Fruit fly (Drosophila melanogaster) whole organism, embryonic: ENCODE results near the gene Rabex-5.

ENCODE experiments used
- Bgb ChIP-seq: fragments of 200-800 bp; sonication (Bioruptor generic); IDR thresholded peaks from 2 replicates; pipeline ENCODE4 v1.3.6; 2022; ENCODE audit warnings: missing biosample characterization, missing genetic modification characterization; ENCODE audit not compliant: partially characterized antibody
- Blimp-1 ChIP-seq: fragments of 200-800 bp; sonication (Bioruptor generic); optimal IDR thresholded peaks from 3 replicates; lab custom pipeline; 2018; ENCODE audit warnings: missing biosample characterization, missing genetic modification characterization, mild to moderate bottlenecking, moderate library complexity, missing genetic modification reagents
- CG10209 ChIP-seq: fragments of 200-800 bp; sonication (Bioruptor generic); optimal IDR thresholded peaks from 3 replicates; lab custom pipeline; 2017; ENCODE audit warnings: missing biosample characterization, mild to moderate bottlenecking, missing genetic modification characterization, missing genetic modification reagents
- CG10267 ChIP-seq: fragments of 200-800 bp; sonication (Bioruptor generic); optimal IDR thresholded peaks from 2 replicates; lab custom pipeline; 2018; ENCODE audit warnings: missing biosample characterization, mild to moderate bottlenecking, missing genetic modification characterization, moderate library complexity
- CG11398 ChIP-seq: fragments of 200-800 bp; sonication (Bioruptor generic); optimal IDR thresholded peaks from 2 replicates; lab custom pipeline; 2016; ENCODE audit warnings: missing biosample characterization, missing genetic modification characterization
- CG12391 ChIP-seq: fragments of 200-800 bp; sonication (Bioruptor generic); optimal IDR thresholded peaks from 3 replicates; lab custom pipeline; 2018; ENCODE audit warnings: missing biosample characterization, mild to moderate bottlenecking, missing genetic modification characterization, moderate library complexity
- CG13123 ChIP-seq: fragments of 200-800 bp; sonication (Bioruptor generic); optimal IDR thresholded peaks from 2 replicates; lab custom pipeline; 2016; ENCODE audit warnings: missing biosample characterization, missing genetic modification characterization
- CG13624 ChIP-seq: fragments of 200-800 bp; sonication (Bioruptor generic); optimal IDR thresholded peaks from 2 replicates; lab custom pipeline; 2016; ENCODE audit warnings: missing biosample characterization, missing genetic modification characterization
- CG14667 ChIP-seq: fragments of 200-800 bp; sonication (Bioruptor generic); IDR thresholded peaks from 2 replicates; pipeline ENCODE4 v1.3.6; 2022; ENCODE audit warnings: missing biosample characterization, missing genetic modification characterization
- CG14710 ChIP-seq: fragments of 200-800 bp; sonication (Bioruptor generic); optimal IDR thresholded peaks from 3 replicates; lab custom pipeline; 2019; ENCODE audit warnings: missing biosample characterization, mild to moderate bottlenecking, missing genetic modification characterization, moderate library complexity
- CG14860 ChIP-seq: fragments of 200-800 bp; sonication (Bioruptor generic); IDR thresholded peaks from 3 replicates; pipeline ENCODE4 v1.3.6; 2022; ENCODE audit warnings: missing biosample characterization, missing genetic modification characterization; ENCODE audit not compliant: partially characterized antibody
- CG17829 ChIP-seq: fragments of 200-800 bp; optimal IDR thresholded peaks from 2 replicates; lab custom pipeline; 2019; ENCODE audit warnings: missing biosample characterization, mild to moderate bottlenecking, missing genetic modification characterization, moderate library complexity
- CG18262 ChIP-seq: fragments of 200-800 bp; optimal IDR thresholded peaks from 3 replicates; lab custom pipeline; 2019; ENCODE audit warnings: missing biosample characterization, mild to moderate bottlenecking, missing genetic modification characterization, moderate library complexity
- CG1832 ChIP-seq: fragments of 200-800 bp; sonication (Bioruptor generic); optimal IDR thresholded peaks from 2 replicates; lab custom pipeline; 2017; ENCODE audit warnings: missing biosample characterization, mild to moderate bottlenecking, missing genetic modification characterization, inconsistent platforms
- CG2116 ChIP-seq: fragments of 200-800 bp; sonication (Bioruptor generic); optimal IDR thresholded peaks from 3 replicates; lab custom pipeline; 2018; ENCODE audit warnings: missing biosample characterization, mild to moderate bottlenecking, missing genetic modification characterization
- CG30403 ChIP-seq: fragments of 200-800 bp; sonication (Bioruptor generic); optimal IDR thresholded peaks from 3 replicates; lab custom pipeline; 2016; ENCODE audit warnings: missing biosample characterization, missing genetic modification characterization
- CG4424 ChIP-seq: fragments of 200-800 bp; sonication (Bioruptor generic); optimal IDR thresholded peaks from 3 replicates; lab custom pipeline; 2016; ENCODE audit warnings: missing biosample characterization, missing genetic modification characterization
- CG5953 ChIP-seq: fragments of 200-800 bp; sonication (Bioruptor generic); IDR thresholded peaks from 2 replicates; pipeline ENCODE4 v1.3.6; 2022; ENCODE audit warnings: missing biosample characterization, missing genetic modification characterization
- CG6175 ChIP-seq: fragments of 200-800 bp; sonication (Bioruptor generic); IDR thresholded peaks from 3 replicates; pipeline ENCODE4 v1.3.6; 2022; ENCODE audit warnings: missing biosample characterization, missing genetic modification characterization
- CG6272 ChIP-seq: fragments of 200-800 bp; sonication (Bioruptor generic); IDR thresholded peaks from 2 replicates; pipeline ENCODE4 v1.3.6; 2022; ENCODE audit warnings: missing biosample characterization, missing genetic modification characterization
- CG6683 ChIP-seq: fragments of 200-800 bp; sonication (Bioruptor generic); optimal IDR thresholded peaks from 2 replicates; lab custom pipeline; 2017; ENCODE audit warnings: missing biosample characterization, mild to moderate bottlenecking, missing genetic modification characterization, missing genetic modification reagents
- CG7987 ChIP-seq: fragments of 200-800 bp; sonication (Bioruptor generic); optimal IDR thresholded peaks from 2 replicates; lab custom pipeline; 2018; ENCODE audit warnings: missing biosample characterization, mild to moderate bottlenecking, missing genetic modification characterization, moderate library complexity
- CG8290 ChIP-seq, 3 experiments: fragments of 200-800 bp; sonication (Bioruptor generic); optimal IDR thresholded peaks; 2 replicates each; lab custom pipeline; 2016 to 2019; ENCODE audit warnings: missing biosample characterization in 3 of 3, missing genetic modification characterization in 3 of 3, mild to moderate bottlenecking in 2 of 3, moderate library complexity in 1 of 3
- CG9437 ChIP-seq: fragments of 200-800 bp; sonication (Bioruptor generic); optimal IDR thresholded peaks from 2 replicates; lab custom pipeline; 2018; ENCODE audit warnings: missing biosample characterization, mild to moderate bottlenecking, missing genetic modification characterization
- CoRest ChIP-seq: fragments of 200-800 bp; sonication (Bioruptor generic); optimal IDR thresholded peaks from 3 replicates; lab custom pipeline; 2018; ENCODE audit warnings: missing biosample characterization, mild to moderate bottlenecking, missing genetic modification characterization, moderate library complexity
- Dad ChIP-seq: fragments of 200-800 bp; sonication (Bioruptor generic); optimal IDR thresholded peaks from 3 replicates; lab custom pipeline; 2016; ENCODE audit warnings: missing biosample characterization, missing genetic modification characterization
- Eip74EF ChIP-seq, 2 experiments: fragments of 200-800 bp in 1 of 2; fragments of >200 bp in 1 of 2; sonication (Bioruptor generic) in 1 of 2; optimal IDR thresholded peaks; 2 replicates each; lab custom pipeline; 2017 to 2019; ENCODE audit warnings: missing biosample characterization in 2 of 2, missing genetic modification characterization in 2 of 2, mild to moderate bottlenecking in 1 of 2, moderate library complexity in 1 of 2
- Elba2 ChIP-seq: fragments of 200-800 bp; sonication (Bioruptor generic); optimal IDR thresholded peaks from 3 replicates; lab custom pipeline; 2016; ENCODE audit warnings: missing biosample characterization, missing genetic modification characterization
- HmgD ChIP-seq: fragments of 200-800 bp; sonication (Bioruptor generic); optimal IDR thresholded peaks from 3 replicates; lab custom pipeline; 2016; ENCODE audit warnings: missing biosample characterization, missing genetic modification characterization
- Hmr ChIP-seq: fragments of 200-800 bp; sonication (Bioruptor generic); optimal IDR thresholded peaks from 3 replicates; lab custom pipeline; 2017; ENCODE audit warnings: mild to moderate bottlenecking, missing biosample characterization, missing genetic modification reagents, missing genetic modification characterization
- Lpt ChIP-seq: fragments of >200 bp; optimal IDR thresholded peaks from 2 replicates; lab custom pipeline; 2018; ENCODE audit warnings: missing biosample characterization, missing genetic modification characterization
- Meics ChIP-seq: fragments of 200-800 bp; sonication (Bioruptor generic); optimal IDR thresholded peaks from 2 replicates; lab custom pipeline; 2017; ENCODE audit warnings: missing biosample characterization, mild to moderate bottlenecking, missing genetic modification characterization
- Sry-δ ChIP-seq: fragments of 200-800 bp; sonication (Bioruptor generic); optimal IDR thresholded peaks from 2 replicates; lab custom pipeline; 2016; ENCODE audit warnings: missing biosample characterization, missing genetic modification characterization
- Ssrp ChIP-seq: fragments of 200-800 bp; sonication (Bioruptor generic); optimal IDR thresholded peaks from 2 replicates; lab custom pipeline; 2018; ENCODE audit warnings: missing biosample characterization, mild to moderate bottlenecking, missing genetic modification characterization, moderate library complexity
- TFAM ChIP-seq: fragments of 200-800 bp; sonication (Bioruptor generic); optimal IDR thresholded peaks from 2 replicates; lab custom pipeline; 2017; ENCODE audit warnings: missing biosample characterization, missing genetic modification characterization, inconsistent platforms
- YL-1 ChIP-seq: fragments of 200-800 bp; sonication (Bioruptor generic); optimal IDR thresholded peaks from 3 replicates; lab custom pipeline; 2017; ENCODE audit warnings: missing biosample characterization, mild to moderate bottlenecking, missing genetic modification characterization
- btn ChIP-seq: fragments of 200-800 bp; sonication (Bioruptor generic); optimal IDR thresholded peaks from 2 replicates; lab custom pipeline; 2016; ENCODE audit warnings: missing biosample characterization, missing genetic modification characterization
- cad ChIP-seq: fragments of >200 bp; optimal IDR thresholded peaks from 2 replicates; lab custom pipeline; 2017; ENCODE audit warnings: missing biosample characterization, missing genetic modification characterization
- crol ChIP-seq: fragments of 200-800 bp; sonication (Bioruptor generic); IDR thresholded peaks from 2 replicates; pipeline ENCODE4 v1.3.6; 2022; ENCODE audit warnings: missing biosample characterization, missing genetic modification characterization
- danr ChIP-seq: fragments of 200-800 bp; sonication (Bioruptor generic); IDR thresholded peaks from 2 replicates; pipeline ENCODE4 v1.3.6; 2022; ENCODE audit warnings: missing biosample characterization, missing genetic modification characterization
- dmrt11E ChIP-seq: fragments of 200-800 bp; sonication (Bioruptor generic); optimal IDR thresholded peaks from 3 replicates; lab custom pipeline; 2018; ENCODE audit warnings: missing biosample characterization, mild to moderate bottlenecking, missing genetic modification characterization, moderate library complexity
- fd102C ChIP-seq: fragments of 200-800 bp; sonication (Bioruptor generic); optimal IDR thresholded peaks from 2 replicates; lab custom pipeline; 2018; ENCODE audit warnings: missing biosample characterization, mild to moderate bottlenecking, missing genetic modification characterization, moderate library complexity
- grn ChIP-seq: fragments of 200-800 bp; sonication (Bioruptor generic); optimal IDR thresholded peaks from 3 replicates; lab custom pipeline; 2017; ENCODE audit warnings: missing biosample characterization, missing genetic modification characterization
- p53 ChIP-seq: fragments of 200-800 bp; sonication (Bioruptor generic); optimal IDR thresholded peaks from 2 replicates; lab custom pipeline; 2016; ENCODE audit warnings: missing biosample characterization, missing genetic modification characterization
- pan ChIP-seq, 4 experiments: fragments of >200 bp in 3 of 4; fragments of 200-800 bp in 1 of 4; sonication (Bioruptor generic) in 1 of 4; optimal IDR thresholded peaks in 3 of 4; IDR thresholded peaks in 1 of 4; 2 replicates each; pipeline versions ENCODE4 v1.3.6 to Lab custom; 2017 to 2022; ENCODE audit warnings: missing biosample characterization in 2 of 4, missing genetic modification characterization in 2 of 4, mixed read lengths in 1 of 4
- peb ChIP-seq: fragments of 200-800 bp; sonication (Bioruptor generic); IDR thresholded peaks from 2 replicates; pipeline ENCODE4 v1.3.6; 2022; ENCODE audit warnings: missing biosample characterization, missing genetic modification characterization
- pita ChIP-seq: fragments of 200-800 bp; sonication (Bioruptor generic); optimal IDR thresholded peaks from 2 replicates; lab custom pipeline; 2017; ENCODE audit warnings: missing biosample characterization, mild to moderate bottlenecking, missing genetic modification characterization
- sisA ChIP-seq: fragments of 200-800 bp; sonication (Bioruptor generic); IDR thresholded peaks from 2 replicates; pipeline ENCODE4 v1.3.6; 2022; ENCODE audit warnings: missing biosample characterization, missing genetic modification characterization
- toy ChIP-seq: fragments of 200-800 bp; sonication (Bioruptor generic); IDR thresholded peaks from 2 replicates; pipeline ENCODE4 v1.3.6; 2022; ENCODE audit warnings: missing biosample characterization, missing genetic modification characterization

The Rabex-5 gene

dm6 chr3L:1307005-1307632, 11.4 kb downstream of the Rabex-5 start, which contains the start of the genes Ctr9 and Nt5a (continued):
- TF ChIP-seq CG8290 (GFP tag; optimal IDR thresholded peaks at IDR 0.05; lab: Kevin White, UChicago) = no peak
- peak in 1 of 2 experiments; percentile 90 for TF ChIP-seq CG8290 (tag; optimal IDR thresholded peaks at IDR 0.05; lab: Kevin White, UChicago)
- TF ChIP-seq YL-1 (GFP tag; lab: Kevin White, UChicago) = peak; percentile 91
- TF ChIP-seq CG5953 (GFP tag; lab: Robert Waterston, UW) = no peak
- no peak for TF ChIP-seq Lpt (GFP tag; lab: Kevin White, UChicago)
- TF ChIP-seq crol (GFP tag; lab: Robert Waterston, UW) = no peak
- peak; percentile 69 for TF ChIP-seq CG14710 (tag; lab: Kevin White, UChicago)
- TF ChIP-seq pita (GFP tag; lab: Kevin White, UChicago) = no peak
- peak; percentile 32 for TF ChIP-seq sisA (GFP tag; lab: Robert Waterston, UW)
- TF ChIP-seq CG13624 = peak; percentile 70
- peak; percentile 5 for TF ChIP-seq CG4424
- no peak for TF ChIP-seq Ssrp (tag; lab: Kevin White, UChicago)
- no peak for TF ChIP-seq danr (GFP tag; lab: Robert Waterston, UW)
- TF ChIP-seq Dad (GFP tag; lab: Kevin White, UChicago) = peak; percentile 23
- TF ChIP-seq CG6683 (GFP tag; lab: Kevin White, UChicago) = peak; percentile 31
- TF ChIP-seq HmgD (GFP tag; lab: Kevin White, UChicago) = peak; percentile 41
- no peak for TF ChIP-seq toy
- peak; percentile 61 for TF ChIP-seq CG10267
- peak; percentile 95 for TF ChIP-seq Sry-δ (GFP tag; lab: Kevin White, UChicago)
- TF ChIP-seq CG2116 = peak; percentile 78
- TF ChIP-seq Bgb (GFP tag; lab: Robert Waterston, UW) = peak; percentile 85
- TF ChIP-seq CG14860 (GFP tag; lab: Robert Waterston, UW) = peak; percentile 68
- TF ChIP-seq CG12391 = peak; percentile 61
- TF ChIP-seq CG14667 (GFP tag; lab: Robert Waterston, UW) = no peak
- TF ChIP-seq CG6272 = peak; percentile 62
- TF ChIP-seq peb (GFP tag; lab: Robert Waterston, UW) = no peak
- TF ChIP-seq CG13123 = peak; percentile 33
- TF ChIP-seq CG11398 = peak; percentile 45
- TF ChIP-seq Blimp-1 = peak; percentile 71
- TF ChIP-seq pan (optimal IDR thresholded peaks at IDR 0.05; lab: Kevin White, UChicago) = no peak
- no peak for TF ChIP-seq pan (GFP tag; optimal IDR thresholded peaks at IDR 0.05 in 1 of 2, IDR thresholded peaks at IDR 0.05 in 1 of 2)
- TF ChIP-seq CG1832 = no peak
- TF ChIP-seq dmrt11E (tag; lab: Kevin White, UChicago) = peak; percentile 31
- TF ChIP-seq Meics (GFP tag; lab: Kevin White, UChicago) = peak; percentile 45
- TF ChIP-seq p53 (GFP tag; lab: Kevin White, UChicago) = peak; percentile 49
- TF ChIP-seq Eip74EF (GFP tag; optimal IDR thresholded peaks at IDR 0.05; lab: Kevin White, UChicago) = peak in 1 of 2 experiments; percentile 47
- TF ChIP-seq CoRest = peak; percentile 62
- TF ChIP-seq grn (GFP tag; lab: Kevin White, UChicago) = peak; percentile 41
- no peak for TF ChIP-seq CG6175 (GFP tag; lab: Robert Waterston, UW)
- no peak for TF ChIP-seq btn (GFP tag; lab: Kevin White, UChicago)
- TF ChIP-seq CG30403 = peak; percentile 68
- TF ChIP-seq TFAM (GFP tag; lab: Kevin White, UChicago) = no peak
- TF ChIP-seq cad = no peak
- no peak for TF ChIP-seq Elba2 (GFP tag; lab: Kevin White, UChicago)
- TF ChIP-seq CG10209 (GFP tag; lab: Kevin White, UChicago) = no peak
- TF ChIP-seq CG7987 (GFP tag; lab: Kevin White, UChicago) = peak; percentile 42
- peak; percentile 61 for TF ChIP-seq CG17829
- peak; percentile 20 for TF ChIP-seq CG18262 (tag; lab: Kevin White, UChicago)
- TF ChIP-seq CG9437 (GFP tag; lab: Kevin White, UChicago) = no peak
- no peak for TF ChIP-seq fd102C
- no peak for TF ChIP-seq Hmr (GFP tag; lab: Kevin White, UChicago)
